Fruit fly (Drosophila melanogaster) whole organism, wandering third instar larva: Measurements from ENCODE around the gene sstn.

ENCODE experiments used
- CG32264 ChIP-seq: fragments of 200-800 bp; sonication (Bioruptor generic); optimal IDR thresholded peaks from 2 replicates; lab custom pipeline; 2016; ENCODE audit warnings: missing biosample characterization, missing genetic modification characterization
- CG9705 ChIP-seq: fragments of 200-800 bp; sonication (Bioruptor generic); optimal IDR thresholded peaks from 2 replicates; lab custom pipeline; 2018; ENCODE audit warnings: missing biosample characterization, mild to moderate bottlenecking, missing genetic modification characterization
- GATAd ChIP-seq: sonication (Bioruptor generic); optimal IDR thresholded peaks from 2 replicates; lab custom pipeline; 2016; ENCODE audit warnings: missing biosample characterization, missing genetic modification characterization
- Hr83 ChIP-seq: fragments of 200-300 bp; sonication (Bioruptor generic); optimal IDR thresholded peaks from 2 replicates; lab custom pipeline; 2016; ENCODE audit warnings: missing biosample characterization, mild to moderate bottlenecking, missing genetic modification characterization, moderate library complexity; ENCODE audit not compliant: poor library complexity, severe bottlenecking
- Mio ChIP-seq: sonication (Bioruptor generic); optimal IDR thresholded peaks from 2 replicates; lab custom pipeline; 2016; ENCODE audit warnings: missing biosample characterization, missing genetic modification characterization
- Myc ChIP-seq: fragments of >200 bp; optimal IDR thresholded peaks from 2 replicates; lab custom pipeline; 2017
- N ChIP-seq: fragments of >200 bp; optimal IDR thresholded peaks from 2 replicates; lab custom pipeline; 2018; ENCODE audit warnings: missing biosample characterization, missing external identifiers, missing genetic modification characterization
- OdsH ChIP-seq: fragments of 200-800 bp; sonication (Bioruptor generic); optimal IDR thresholded peaks from 2 replicates; lab custom pipeline; 2016; ENCODE audit warnings: missing biosample characterization, mild to moderate bottlenecking, missing genetic modification characterization
- Rel ChIP-seq, 2 experiments: fragments of 200-800 bp; sonication (Bioruptor generic) in 1 of 2; optimal IDR thresholded peaks; 2 replicates in 1 of 2; 3 replicates in 1 of 2; lab custom pipeline; 2016 to 2019; ENCODE audit warnings: mild to moderate bottlenecking in 2 of 2, missing biosample characterization in 2 of 2, missing genetic modification characterization in 2 of 2, moderate library complexity in 1 of 2
- Sp1 ChIP-seq: fragments of 200-800 bp; sonication (Bioruptor generic); optimal IDR thresholded peaks from 3 replicates; lab custom pipeline; 2019; ENCODE audit warnings: missing biosample characterization, mild to moderate bottlenecking, missing genetic modification characterization, moderate library complexity
- Vsx2 ChIP-seq: fragments of 200-300, 225-300 bp; sonication (Bioruptor generic); optimal IDR thresholded peaks from 2 replicates; lab custom pipeline; 2018; ENCODE audit warnings: missing biosample characterization, missing genetic modification characterization; ENCODE audit not compliant: partially characterized antibody
- br ChIP-seq: fragments of 200-800 bp; sonication (Bioruptor generic); optimal IDR thresholded peaks from 2 replicates; lab custom pipeline; 2016; ENCODE audit warnings: missing biosample characterization, missing genetic modification characterization
- brk ChIP-seq: fragments of 200-800 bp; sonication (Bioruptor generic); optimal IDR thresholded peaks from 2 replicates; lab custom pipeline; 2016; ENCODE audit warnings: missing biosample characterization, mild to moderate bottlenecking, missing genetic modification characterization
- dl ChIP-seq, 2 experiments: fragments of 175-275, 200-275 bp in 1 of 2; fragments of 200-275 bp in 1 of 2; sonication (Bioruptor generic); optimal IDR thresholded peaks; lab custom pipeline; 2018; ENCODE audit warnings: mild to moderate bottlenecking in 2 of 2, missing biosample characterization in 2 of 2, missing genetic modification characterization in 2 of 2, moderate library complexity in 2 of 2; ENCODE audit not compliant: partially characterized antibody in 2 of 2, insufficient read depth in 1 of 2
- dmrt93B ChIP-seq: fragments of 200-800 bp; sonication (Bioruptor generic); optimal IDR thresholded peaks from 2 replicates; lab custom pipeline; 2018; ENCODE audit warnings: missing biosample characterization, mild to moderate bottlenecking, missing genetic modification characterization
- dsf ChIP-seq: sonication (Bioruptor generic); optimal IDR thresholded peaks from 2 replicates; lab custom pipeline; 2016; ENCODE audit warnings: missing biosample characterization, missing genetic modification characterization, borderline replicate concordance
- ey ChIP-seq: fragments of 200-800 bp; sonication (Bioruptor generic); optimal IDR thresholded peaks from 2 replicates; lab custom pipeline; 2016; ENCODE audit warnings: missing biosample characterization, missing genetic modification characterization
- fru ChIP-seq: fragments of 200-800 bp; sonication (Bioruptor generic); optimal IDR thresholded peaks from 3 replicates; lab custom pipeline; 2016; ENCODE audit warnings: missing biosample characterization, mild to moderate bottlenecking, missing genetic modification characterization
- h ChIP-seq: fragments of 200-800 bp; sonication (Bioruptor generic); optimal IDR thresholded peaks from 3 replicates; lab custom pipeline; 2016; ENCODE audit warnings: missing biosample characterization, mild to moderate bottlenecking, missing genetic modification characterization
- jim ChIP-seq: fragments of 175-275, 200-325 bp; sonication (Bioruptor generic); optimal IDR thresholded peaks from 2 replicates; lab custom pipeline; 2016; ENCODE audit warnings: missing biosample characterization, mild to moderate bottlenecking, missing genetic modification characterization
- lola ChIP-seq: fragments of >200 bp; optimal IDR thresholded peaks from 2 replicates; lab custom pipeline; 2017; ENCODE audit warnings: missing biosample characterization, missing genetic modification characterization
- pan ChIP-seq: fragments of >200 bp; optimal IDR thresholded peaks from 2 replicates; lab custom pipeline; 2017
- psq ChIP-seq: fragments of 200-800 bp; sonication (Bioruptor generic); optimal IDR thresholded peaks from 3 replicates; lab custom pipeline; 2017; ENCODE audit warnings: missing biosample characterization, mild to moderate bottlenecking, missing genetic modification characterization, moderate library complexity
- rgr ChIP-seq: fragments of 200-800 bp; sonication (Bioruptor generic); optimal IDR thresholded peaks from 3 replicates; lab custom pipeline; 2016; ENCODE audit warnings: missing biosample characterization, mild to moderate bottlenecking, missing genetic modification characterization
- sage ChIP-seq: fragments of 200-800 bp; sonication (Bioruptor generic); optimal IDR thresholded peaks from 2 replicates; lab custom pipeline; 2016; ENCODE audit warnings: missing biosample characterization, mild to moderate bottlenecking, missing genetic modification characterization
- sv ChIP-seq: fragments of 200-800 bp; sonication (Bioruptor generic); optimal IDR thresholded peaks from 3 replicates; lab custom pipeline; 2016; ENCODE audit warnings: missing biosample characterization, missing genetic modification characterization
- tai ChIP-seq: sonication (Bioruptor generic); optimal IDR thresholded peaks from 2 replicates; lab custom pipeline; 2016; ENCODE audit warnings: missing biosample characterization, missing genetic modification characterization
- usp ChIP-seq: fragments of >200 bp; optimal IDR thresholded peaks from 2 replicates; lab custom pipeline; 2017; ENCODE audit warnings: missing biosample characterization, missing genetic modification characterization
- woc ChIP-seq: sonication (Bioruptor generic); optimal IDR thresholded peaks from 2 replicates; lab custom pipeline; 2016; ENCODE audit warnings: missing biosample characterization, mild to moderate bottlenecking, missing genetic modification characterization

Gene sstn

dm6 chr3L:15089887-15090679, 4.4 kb downstream of the sstn start:
- TF ChIP-seq jim (GFP tag; lab: Kevin White, UChicago) = no peak
- no peak for TF ChIP-seq Hr83 (GFP tag; lab: Kevin White, UChicago)
- no peak for TF ChIP-seq woc (GFP tag; lab: Kevin White, UChicago)
- TF ChIP-seq dsf (GFP tag; lab: Kevin White, UChicago) = no peak
- no peak for TF ChIP-seq GATAd
- no peak for TF ChIP-seq Vsx2 (GFP tag; lab: Kevin White, UChicago)
- TF ChIP-seq dl (GFP tag; optimal IDR thresholded peaks at IDR 0.05; lab: Kevin White, UChicago; ENCODE audit: insufficient read depth in 1 of 2, partially characterized antibody in 2 of 2) = no peak
- TF ChIP-seq lola (GFP tag; lab: Kevin White, UChicago) = no peak
- TF ChIP-seq dmrt93B (GFP tag; lab: Kevin White, UChicago) = no peak
- TF ChIP-seq Sp1 = no peak
- no peak for TF ChIP-seq N
- TF ChIP-seq CG9705 (GFP tag; lab: Kevin White, UChicago) = no peak
- no peak for TF ChIP-seq tai (GFP tag; lab: Kevin White, UChicago)
- TF ChIP-seq, all 38 proteins: peak for 0

DNA sequence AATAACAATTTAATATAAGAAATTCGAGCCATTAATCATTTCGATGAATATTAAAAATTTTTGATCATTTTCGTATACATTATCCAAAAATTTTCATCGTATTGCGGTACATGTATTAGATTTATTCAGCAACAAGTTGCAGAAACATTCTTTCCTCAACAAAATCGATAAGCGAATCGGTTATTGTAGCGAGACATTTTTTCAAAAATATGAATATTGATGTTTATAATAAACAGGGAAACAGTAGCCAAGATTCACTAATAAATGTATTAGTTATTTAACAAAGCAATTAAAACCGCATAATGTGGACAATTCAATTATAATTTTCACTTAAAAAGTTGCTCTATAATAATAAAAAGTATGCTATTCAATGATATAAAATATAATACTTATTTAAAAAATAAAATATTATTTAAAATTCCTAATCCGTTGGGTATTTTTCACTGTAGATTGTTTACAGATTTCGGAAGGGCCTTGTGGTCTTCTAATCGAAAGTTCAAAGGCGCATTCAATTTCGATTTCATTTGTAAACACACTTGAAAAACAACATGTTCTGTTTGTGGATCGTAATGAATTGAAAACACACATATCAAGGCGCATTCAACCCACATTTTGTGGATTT, 5.3 kb downstream of the sstn start:
- no peak for TF ChIP-seq h (GFP tag; lab: Kevin White, UChicago)
- TF ChIP-seq Sp1 = no peak
- no peak for TF ChIP-seq lola (GFP tag; lab: Kevin White, UChicago)
- no peak for TF ChIP-seq br
- TF ChIP-seq Vsx2 (GFP tag; lab: Kevin White, UChicago) = no peak
- no peak for TF ChIP-seq sv (GFP tag; lab: Kevin White, UChicago)
- no peak for TF ChIP-seq rgr
- TF ChIP-seq Rel (GFP tag; optimal IDR thresholded peaks at IDR 0.05; lab: Kevin White, UChicago) = no peak
- no peak for TF ChIP-seq Rel (tag; optimal IDR thresholded peaks at IDR 0.05; lab: Kevin White, UChicago)
- TF ChIP-seq GATAd = no peak
- no peak for TF ChIP-seq usp (GFP tag; lab: Kevin White, UChicago)
- no peak for TF ChIP-seq fru
- TF ChIP-seq CG32264 = no peak
- TF ChIP-seq dsf (GFP tag; lab: Kevin White, UChicago) = no peak
- TF ChIP-seq pan (lab: Kevin White, UChicago) = no peak
- TF ChIP-seq N = no peak

DNA sequence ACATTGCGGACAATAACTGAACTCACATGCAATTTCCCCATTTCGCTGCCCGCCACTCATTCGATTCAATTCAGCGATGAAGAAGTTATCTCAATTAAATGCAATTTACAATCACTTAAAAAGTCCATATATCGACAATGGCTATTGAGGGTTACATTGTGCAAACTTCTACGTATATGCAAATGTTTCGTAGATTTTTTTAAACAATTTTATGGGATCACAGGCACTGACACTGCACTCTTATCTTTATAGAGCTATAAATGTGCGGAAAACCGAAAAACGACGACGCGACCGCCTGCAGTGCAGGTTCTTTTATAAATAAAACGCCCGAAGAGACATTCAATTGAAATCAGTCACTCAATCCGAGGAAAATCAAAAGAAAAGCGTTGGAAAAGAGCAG, 6.2 kb downstream of the sstn start:
- TF ChIP-seq woc (GFP tag; lab: Kevin White, UChicago) = no peak
- TF ChIP-seq OdsH = no peak
- no peak for TF ChIP-seq lola (GFP tag; lab: Kevin White, UChicago)
- no peak for TF ChIP-seq dsf (GFP tag; lab: Kevin White, UChicago)
- no peak for TF ChIP-seq dmrt93B (GFP tag; lab: Kevin White, UChicago)
- TF ChIP-seq Sp1 = no peak
- no peak for TF ChIP-seq rgr
- TF ChIP-seq tai (GFP tag; lab: Kevin White, UChicago) = no peak
- no peak for TF ChIP-seq Mio (GFP tag; lab: Kevin White, UChicago)
- TF ChIP-seq Myc (lab: Kevin White, UChicago) = no peak
- no peak for TF ChIP-seq psq (GFP tag; lab: Kevin White, UChicago)
- TF ChIP-seq ey = no peak
- TF ChIP-seq CG9705 (GFP tag; lab: Kevin White, UChicago) = no peak
- TF ChIP-seq, all 38 proteins: peak for 0

DNA sequence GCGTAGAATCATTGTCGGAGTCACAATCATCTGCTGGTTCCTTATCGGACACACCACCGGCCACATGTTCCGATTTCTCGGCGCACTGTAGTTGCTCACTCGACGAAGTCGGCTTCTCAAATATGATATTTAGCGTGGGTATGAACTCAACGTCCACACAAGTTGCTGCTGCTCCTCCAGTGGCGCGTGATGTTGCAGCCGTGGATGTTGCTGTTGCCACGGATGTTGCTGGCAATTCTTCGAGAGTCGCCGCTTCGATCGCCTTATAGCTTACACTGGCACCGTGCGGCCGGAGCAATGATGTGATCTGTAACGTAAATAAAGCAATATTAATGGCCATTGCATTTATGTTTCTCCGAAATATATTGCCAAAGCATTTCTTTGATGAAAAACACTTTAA, 10.2 kb downstream of the sstn start:
- no peak for TF ChIP-seq dl (GFP tag; optimal IDR thresholded peaks at IDR 0.05; lab: Kevin White, UChicago; ENCODE audit: insufficient read depth in 1 of 2, partially characterized antibody in 2 of 2)
- no peak for TF ChIP-seq Myc (lab: Kevin White, UChicago)
- no peak for TF ChIP-seq sv (GFP tag; lab: Kevin White, UChicago)
- no peak for TF ChIP-seq tai (GFP tag; lab: Kevin White, UChicago)
- TF ChIP-seq psq (GFP tag; lab: Kevin White, UChicago) = no peak
- no peak for TF ChIP-seq Hr83 (GFP tag; lab: Kevin White, UChicago)
- no peak for TF ChIP-seq Vsx2 (GFP tag; lab: Kevin White, UChicago)
- TF ChIP-seq CG32264 = no peak
- no peak for TF ChIP-seq br
- no peak for TF ChIP-seq Mio (GFP tag; lab: Kevin White, UChicago)
- TF ChIP-seq usp (GFP tag; lab: Kevin White, UChicago) = no peak
- TF ChIP-seq jim (GFP tag; lab: Kevin White, UChicago) = no peak
- no peak for TF ChIP-seq brk (GFP tag; lab: Kevin White, UChicago)
- no peak for TF ChIP-seq pan (lab: Kevin White, UChicago)
- TF ChIP-seq N = no peak
- TF ChIP-seq CG9705 (GFP tag; lab: Kevin White, UChicago) = no peak
- no peak for TF ChIP-seq sage (GFP tag; lab: Kevin White, UChicago)
